Worm (Caenorhabditis elegans) whole organism, mixed stage, embryonic: ENCODE results near the gene B0222.5.

ENCODE experiments used
- M03D4.4 ChIP-seq: sonication (generic microtip); optimal IDR thresholded peaks from 2 replicates; lab custom pipeline; 2017; ENCODE audit warnings: mild to moderate bottlenecking, missing genetic modification characterization, missing compliant biosample characterization
- bed-3 ChIP-seq: fragments of 200-800 bp; sonication (Bioruptor generic); optimal IDR thresholded peaks from 3 replicates; lab custom pipeline; 2018; ENCODE audit warnings: mild to moderate bottlenecking, missing genetic modification characterization, moderate library complexity, missing compliant biosample characterization
- cnd-1 ChIP-seq: fragments of 200-800 bp; sonication (Bioruptor generic); optimal IDR thresholded peaks from 2 replicates; lab custom pipeline; 2018; ENCODE audit warnings: mild to moderate bottlenecking, missing genetic modification characterization, missing compliant biosample characterization
- lin-13 ChIP-seq: fragments of 150-350 bp; optimal IDR thresholded peaks from 2 replicates; lab custom pipeline; 2014; ENCODE audit warnings: missing biosample characterization, missing genetic modification characterization
- mab-5 ChIP-seq: fragments of 150-350 bp; optimal IDR thresholded peaks from 2 replicates; lab custom pipeline; 2014; ENCODE audit warnings: missing biosample characterization, missing genetic modification characterization
- mep-1 ChIP-seq: fragments of 150-350 bp; optimal IDR thresholded peaks from 2 replicates; lab custom pipeline; 2017; ENCODE audit warnings: missing biosample characterization, missing genetic modification reagents, missing genetic modification characterization, inconsistent platforms
- pha-4 ChIP-seq: fragments of 150-350 bp; optimal IDR thresholded peaks from 2 replicates; lab custom pipeline; 2018; ENCODE audit warnings: missing biosample characterization, missing genetic modification reagents, missing genetic modification characterization
- unc-62 ChIP-seq: fragments of 150-350 bp; optimal IDR thresholded peaks from 2 replicates; lab custom pipeline; 2014; ENCODE audit warnings: missing biosample characterization, missing genetic modification reagents, missing genetic modification characterization
- ztf-11 ChIP-seq: fragments of 150-350 bp; optimal IDR thresholded peaks from 2 replicates; lab custom pipeline; 2014; ENCODE audit warnings: missing biosample characterization, missing genetic modification characterization

- no peak for TF ChIP-seq cnd-1
- no peak for TF ChIP-seq mep-1 (tag; lab: Kevin White, UChicago)
- no peak for TF ChIP-seq pha-4
- no peak for TF ChIP-seq unc-62
- no peak for TF ChIP-seq bed-3 (GFP tag; lab: Kevin White, UChicago)
- TF ChIP-seq mab-5 (tag; lab: Kevin White, UChicago) = no peak
- no peak for TF ChIP-seq M03D4.4 (tag; lab: Kevin White, UChicago)
- TF ChIP-seq ztf-11 (tag; lab: Kevin White, UChicago) = no peak
- TF ChIP-seq lin-13 (tag; lab: Kevin White, UChicago) = no peak
Observed at ce11 chrV:9111957-9112356, 42.7 kb downstream of the B0222.5 start.
